Worm (Caenorhabditis elegans) whole organism, L2 larva: ENCODE data around the gene baz-2.

Source experiments
- F13H6.1 ChIP-seq: sonication (generic microtip); optimal IDR thresholded peaks from 2 replicates; lab custom pipeline; 2016; ENCODE audit warnings: missing genetic modification characterization, missing compliant biosample characterization
- ZK546.5 ChIP-seq: sonication (generic microtip); optimal IDR thresholded peaks from 2 replicates; lab custom pipeline; 2017; ENCODE audit warnings: missing biosample characterization, missing genetic modification characterization
- alr-1 ChIP-seq: fragments of 150-350 bp; optimal IDR thresholded peaks from 2 replicates; lab custom pipeline; 2014; ENCODE audit warnings: missing biosample characterization, missing genetic modification characterization
- aly-2 ChIP-seq: fragments of 150-350 bp; optimal IDR thresholded peaks from 2 replicates; lab custom pipeline; 2014; ENCODE audit warnings: missing biosample characterization, missing genetic modification characterization
- blmp-1 ChIP-seq: sonication (generic microtip); optimal IDR thresholded peaks from 2 replicates; lab custom pipeline; 2017; ENCODE audit warnings: missing genetic modification characterization, mild to moderate bottlenecking, missing compliant biosample characterization, antibody characterized with exemption, moderate library complexity; ENCODE audit not compliant: insufficient read depth
- crh-2 ChIP-seq: sonication (generic microtip); optimal IDR thresholded peaks from 2 replicates; lab custom pipeline; 2017; ENCODE audit warnings: missing biosample characterization, missing genetic modification characterization
- dmd-4 ChIP-seq: sonication (generic microtip); optimal IDR thresholded peaks from 2 replicates; lab custom pipeline; 2017; ENCODE audit warnings: missing biosample characterization, missing genetic modification characterization
- egl-27 ChIP-seq: sonication (generic microtip); optimal IDR thresholded peaks from 3 replicates; lab custom pipeline; 2017; ENCODE audit warnings: missing biosample characterization, missing genetic modification reagents, missing genetic modification characterization
- elt-1 ChIP-seq: fragments of 150-350 bp; optimal IDR thresholded peaks from 2 replicates; lab custom pipeline; 2014; ENCODE audit warnings: missing biosample characterization, missing genetic modification characterization
- fos-1 ChIP-seq: fragments of 150-350 bp; optimal IDR thresholded peaks from 2 replicates; lab custom pipeline; 2014; ENCODE audit warnings: missing biosample characterization, missing genetic modification characterization
- gmeb-1 ChIP-seq: fragments of 150-350 bp; optimal IDR thresholded peaks from 2 replicates; lab custom pipeline; 2014; ENCODE audit warnings: missing biosample characterization, missing genetic modification characterization
- lin-11 ChIP-seq: fragments of 150-350 bp; sonication (generic microtip); optimal IDR thresholded peaks from 2 replicates; lab custom pipeline; 2014; ENCODE audit warnings: missing biosample characterization, missing genetic modification characterization, inconsistent platforms, mixed read lengths
- lin-13 ChIP-seq: fragments of 150-350 bp; optimal IDR thresholded peaks from 2 replicates; lab custom pipeline; 2014; ENCODE audit warnings: missing biosample characterization, missing genetic modification reagents, missing genetic modification characterization
- lin-39 ChIP-seq: fragments of 150-350 bp; optimal IDR thresholded peaks from 2 replicates; lab custom pipeline; 2014; ENCODE audit warnings: missing biosample characterization, missing genetic modification reagents, missing genetic modification characterization
- lsy-2 ChIP-seq, 2 experiments: fragments of 150-350 bp in 1 of 2; sonication (generic microtip) in 1 of 2; optimal IDR thresholded peaks; 2 replicates each; lab custom pipeline; 2014 to 2017; ENCODE audit warnings: missing biosample characterization in 2 of 2, missing genetic modification characterization in 2 of 2
- mab-5 ChIP-seq: fragments of 150-350 bp; optimal IDR thresholded peaks from 2 replicates; lab custom pipeline; 2014; ENCODE audit warnings: missing biosample characterization, missing genetic modification characterization
- nhr-10 ChIP-seq: sonication (generic microtip); optimal IDR thresholded peaks from 2 replicates; lab custom pipeline; 2017; ENCODE audit warnings: missing biosample characterization, missing genetic modification characterization
- nhr-11 ChIP-seq: fragments of 150-350 bp; optimal IDR thresholded peaks from 2 replicates; lab custom pipeline; 2014; ENCODE audit warnings: missing biosample characterization, missing genetic modification characterization
- nhr-21 ChIP-seq: fragments of 150-350 bp; optimal IDR thresholded peaks from 2 replicates; lab custom pipeline; 2014; ENCODE audit warnings: missing biosample characterization, missing genetic modification characterization
- nhr-23 ChIP-seq: fragments of 150-350 bp; optimal IDR thresholded peaks from 2 replicates; lab custom pipeline; 2014; ENCODE audit warnings: missing biosample characterization, missing genetic modification reagents, missing genetic modification characterization
- nhr-237 ChIP-seq: fragments of 150-350 bp; optimal IDR thresholded peaks from 2 replicates; lab custom pipeline; 2014; ENCODE audit warnings: missing biosample characterization, missing genetic modification characterization
- nhr-25 ChIP-seq: fragments of 150-350 bp; sonication (generic microtip); optimal IDR thresholded peaks from 3 replicates; lab custom pipeline; 2014; ENCODE audit warnings: missing biosample characterization, missing genetic modification characterization
- nhr-6 ChIP-seq: fragments of 150-350 bp; optimal IDR thresholded peaks from 2 replicates; lab custom pipeline; 2014; ENCODE audit warnings: missing biosample characterization, missing genetic modification characterization
- sem-4 ChIP-seq: fragments of 150-350 bp; optimal IDR thresholded peaks from 2 replicates; lab custom pipeline; 2014; ENCODE audit warnings: missing biosample characterization, missing genetic modification reagents, missing genetic modification characterization
- skn-1 ChIP-seq: sonication (generic microtip); optimal IDR thresholded peaks from 2 replicates; lab custom pipeline; 2017; ENCODE audit warnings: missing biosample characterization, missing genetic modification characterization
- sma-3 ChIP-seq: sonication (generic microtip); optimal IDR thresholded peaks from 2 replicates; lab custom pipeline; 2016; ENCODE audit warnings: missing genetic modification reagents, missing genetic modification characterization, missing compliant biosample characterization
- sma-9 ChIP-seq, 2 experiments: fragments of 150-350 bp in 1 of 2; sonication (generic microtip) in 1 of 2; optimal IDR thresholded peaks; 2 replicates each; lab custom pipeline; 2014 to 2016; ENCODE audit warnings: missing genetic modification characterization in 2 of 2, mild to moderate bottlenecking in 1 of 2, missing biosample characterization in 1 of 2, missing compliant biosample characterization in 1 of 2, missing genetic modification reagents in 1 of 2, moderate library complexity in 1 of 2
- unc-39 ChIP-seq: fragments of 150-350 bp; optimal IDR thresholded peaks from 2 replicates; lab custom pipeline; 2014; ENCODE audit warnings: missing biosample characterization, missing genetic modification characterization
- unc-55 ChIP-seq: fragments of 150-350 bp; sonication (generic microtip); optimal IDR thresholded peaks from 3 replicates; lab custom pipeline; 2014; ENCODE audit warnings: missing biosample characterization, missing genetic modification reagents, missing genetic modification characterization
- unc-62 ChIP-seq: fragments of 150-350 bp; optimal IDR thresholded peaks from 2 replicates; lab custom pipeline; 2014; ENCODE audit warnings: missing biosample characterization, missing genetic modification reagents, missing genetic modification characterization
- zag-1 ChIP-seq: fragments of 150-350 bp; optimal IDR thresholded peaks from 2 replicates; lab custom pipeline; 2014; ENCODE audit warnings: missing biosample characterization, missing genetic modification characterization
- ztf-1 ChIP-seq: fragments of 200-800 bp; sonication (Bioruptor generic); conservative IDR thresholded peaks from 2 replicates; pipeline ENCODE4 v1.3.6; 2022; ENCODE audit warnings: missing genetic modification characterization, missing compliant biosample characterization
- ztf-11 ChIP-seq: sonication (generic microtip); optimal IDR thresholded peaks from 2 replicates; lab custom pipeline; 2017; ENCODE audit warnings: missing biosample characterization, missing genetic modification characterization
- ztf-4 ChIP-seq: fragments of 150-350 bp; optimal IDR thresholded peaks from 2 replicates; lab custom pipeline; 2014; ENCODE audit warnings: missing biosample characterization, missing genetic modification characterization

Gene baz-2

ce11 chrIII:7625086-7625485 lies 30.7 kb downstream of the baz-2 start, which contains the start of gene fbn-1:
TSS of gene fbn-1 (plus strand) at chrIII:7625386.
- TF ChIP-seq ZK546.5 (tag; lab: Kevin White, UChicago) (no peak), egl-27 (no peak), unc-55 (GFP tag; lab: Kevin White, UChicago) (no peak), unc-62 (GFP tag; lab: Kevin White, UChicago) (no peak), lin-11 (no peak), alr-1 (tag; lab: Kevin White, UChicago) (no peak), skn-1 (tag; lab: Kevin White, UChicago) (no peak), aly-2 (tag; lab: Kevin White, UChicago) (no peak), nhr-11 (tag; lab: Kevin White, UChicago) (no peak), lsy-2 (tag; optimal IDR thresholded peaks at IDR 0.05; lab: Kevin White, UChicago) (no peak)

ce11 chrIII:7622922-7623321 lies 32.9 kb downstream of the baz-2 start:
- TF ChIP-seq mab-5 (tag; lab: Kevin White, UChicago) (no peak), sma-9 (GFP tag; optimal IDR thresholded peaks at IDR 0.05; lab: Kevin White, UChicago) (peak; percentile 47), sma-9 (tag; optimal IDR thresholded peaks at IDR 0.05; lab: Kevin White, UChicago) (no peak), sma-3 (GFP tag; lab: Kevin White, UChicago) (peak; percentile 20), fos-1 (peak; percentile 41)

- TF ChIP-seq nhr-10 (tag; lab: Kevin White, UChicago) (no peak), fos-1 (no peak), F13H6.1 (no peak), nhr-11 (tag; lab: Kevin White, UChicago) (no peak), lin-13 (no peak), aly-2 (tag; lab: Kevin White, UChicago) (no peak), zag-1 (tag; lab: Kevin White, UChicago) (no peak), lin-11 (no peak), sma-9 (GFP tag; optimal IDR thresholded peaks at IDR 0.05; lab: Kevin White, UChicago) (no peak), sma-9 (tag; optimal IDR thresholded peaks at IDR 0.05; lab: Kevin White, UChicago) (no peak), crh-2 (tag; lab: Kevin White, UChicago) (no peak), nhr-6 (no peak), nhr-25 (tag; lab: Kevin White, UChicago) (no peak), ztf-11 (tag; lab: Kevin White, UChicago) (no peak), blmp-1 (no peak), nhr-237 (tag; lab: Kevin White, UChicago) (no peak), unc-55 (GFP tag; lab: Kevin White, UChicago) (no peak), dmd-4 (tag; lab: Kevin White, UChicago) (no peak), nhr-23 (no peak), elt-1 (no peak)
Observed at ce11 chrIII:7621355-7621754, 34.5 kb downstream of the baz-2 start.

ce11 chrIII:7619846-7620245 lies 36.0 kb downstream of the baz-2 start:
- TF ChIP-seq egl-27 (no peak), nhr-237 (tag; lab: Kevin White, UChicago) (no peak), sem-4 (tag; lab: Kevin White, UChicago) (no peak), skn-1 (tag; lab: Kevin White, UChicago) (no peak), sma-9 (GFP tag; optimal IDR thresholded peaks at IDR 0.05; lab: Kevin White, UChicago) (no peak), sma-9 (tag; optimal IDR thresholded peaks at IDR 0.05; lab: Kevin White, UChicago) (no peak), F13H6.1 (no peak), fos-1 (no peak), ztf-4 (tag; lab: Kevin White, UChicago) (no peak), blmp-1 (no peak), unc-39 (tag; lab: Kevin White, UChicago) (no peak), nhr-21 (no peak), gmeb-1 (tag; lab: Kevin White, UChicago) (no peak)

ce11 chrIII:7618294-7618693 lies 37.5 kb downstream of the baz-2 start:
- TF ChIP-seq egl-27 (peak; percentile 8), ztf-1 (GFP tag; lab: Robert Waterston, UW) (no peak), aly-2 (tag; lab: Kevin White, UChicago) (no peak), nhr-21 (peak; percentile 13), fos-1 (peak; percentile 5), sma-3 (GFP tag; lab: Kevin White, UChicago) (peak; percentile 26), nhr-10 (tag; lab: Kevin White, UChicago) (no peak), lin-39 (tag; lab: Kevin White, UChicago) (no peak)
- TF ChIP-seq, all 48 proteins: peak for 4
